Worm (Caenorhabditis elegans) whole organism, young adult: ENCODE results near the gene T10G3.8.

Source experiments
- B0261.1 ChIP-seq: sonication (generic microtip); optimal IDR thresholded peaks from 2 replicates; lab custom pipeline; 2016; ENCODE audit warnings: mild to moderate bottlenecking, missing genetic modification characterization, moderate library complexity, missing compliant biosample characterization
- C06A6.2 ChIP-seq: fragments of 200-800 bp; sonication (Bioruptor generic); conservative IDR thresholded peaks from 2 replicates; pipeline ENCODE4 v1.3.6; 2022; ENCODE audit warnings: missing genetic modification characterization, missing compliant biosample characterization
- F22D6.2 ChIP-seq: sonication (generic microtip); optimal IDR thresholded peaks from 2 replicates; lab custom pipeline; 2016; ENCODE audit warnings: mild to moderate bottlenecking, missing genetic modification characterization, missing compliant biosample characterization
- F55B11.4 ChIP-seq: sonication (generic microtip); optimal IDR thresholded peaks from 2 replicates; lab custom pipeline; 2016; ENCODE audit warnings: missing compliant biosample characterization, missing genetic modification characterization, borderline replicate concordance; ENCODE audit not compliant: insufficient read depth
- F57C9.4 ChIP-seq: sonication (generic microtip); optimal IDR thresholded peaks from 2 replicates; lab custom pipeline; 2017; ENCODE audit warnings: mild to moderate bottlenecking, missing genetic modification characterization, missing compliant biosample characterization
- K12H6.12 ChIP-seq: fragments of 200-800 bp; sonication (Bioruptor generic); optimal IDR thresholded peaks from 2 replicates; lab custom pipeline; 2018; ENCODE audit warnings: mild to moderate bottlenecking, missing genetic modification characterization, missing compliant biosample characterization
- T07F8.4 ChIP-seq: sonication (generic microtip); optimal IDR thresholded peaks from 2 replicates; lab custom pipeline; 2016; ENCODE audit warnings: mild to moderate bottlenecking, missing genetic modification characterization, moderate library complexity, missing compliant biosample characterization
- Y53G8AR.9 ChIP-seq: fragments of 200-800 bp; sonication (Bioruptor generic); conservative IDR thresholded peaks from 2 replicates; pipeline ENCODE4 v1.3.6; 2022; ENCODE audit warnings: missing genetic modification reagents, missing genetic modification characterization, missing compliant biosample characterization
- Y56A3A.18 ChIP-seq: fragments of 200-800 bp; sonication (Bioruptor generic); IDR thresholded peaks from 2 replicates; pipeline ENCODE4 v1.3.6; 2022; ENCODE audit warnings: missing genetic modification reagents, missing genetic modification characterization, missing compliant biosample characterization
- Y67H2A.10 ChIP-seq: fragments of 200-800 bp; sonication (Bioruptor generic); conservative IDR thresholded peaks from 2 replicates; pipeline ENCODE4 v1.3.6; 2022; ENCODE audit warnings: missing genetic modification reagents, missing genetic modification characterization, missing compliant biosample characterization
- Y79H2A.3 ChIP-seq: fragments of 200-800 bp; sonication (Bioruptor generic); conservative IDR thresholded peaks from 2 replicates; pipeline ENCODE4 v1.3.6; 2022; ENCODE audit warnings: missing genetic modification reagents, missing genetic modification characterization, missing compliant biosample characterization
- Y95B8A.8 ChIP-seq: fragments of 200-800 bp; sonication (Bioruptor generic); IDR thresholded peaks from 2 replicates; pipeline ENCODE4 v1.3.6; 2022; ENCODE audit warnings: missing genetic modification reagents, missing genetic modification characterization, missing compliant biosample characterization
- atf-7 ChIP-seq: sonication (generic microtip); optimal IDR thresholded peaks from 2 replicates; lab custom pipeline; 2017; ENCODE audit warnings: mild to moderate bottlenecking, missing genetic modification characterization, missing compliant biosample characterization
- attf-6 ChIP-seq: fragments of 200-800 bp; sonication (Bioruptor generic); IDR thresholded peaks from 2 replicates; pipeline ENCODE4 v1.3.6; 2022; ENCODE audit warnings: missing genetic modification reagents, missing genetic modification characterization, missing compliant biosample characterization
- bed-1 ChIP-seq: fragments of 200-800 bp; sonication (Bioruptor generic); IDR thresholded peaks from 2 replicates; pipeline ENCODE4 v1.3.6; 2022; ENCODE audit warnings: missing genetic modification reagents, missing genetic modification characterization, missing compliant biosample characterization
- ceh-79 ChIP-seq: sonication (generic microtip); optimal IDR thresholded peaks from 2 replicates; lab custom pipeline; 2017; ENCODE audit warnings: mild to moderate bottlenecking, missing genetic modification characterization, missing compliant biosample characterization
- chd-7 ChIP-seq: sonication (generic microtip); optimal IDR thresholded peaks from 2 replicates; lab custom pipeline; 2016; ENCODE audit warnings: mild to moderate bottlenecking, missing genetic modification characterization, moderate library complexity, missing compliant biosample characterization
- die-1 ChIP-seq: sonication (generic microtip); optimal IDR thresholded peaks from 2 replicates; lab custom pipeline; 2016; ENCODE audit warnings: missing genotype, mild to moderate bottlenecking, missing genetic modification characterization, missing compliant biosample characterization
- efl-1 ChIP-seq: fragments of 150-350 bp; optimal IDR thresholded peaks from 2 replicates; lab custom pipeline; 2014; ENCODE audit warnings: missing biosample characterization, missing genetic modification reagents, missing genetic modification characterization
- egl-18 ChIP-seq: fragments of 200-800 bp; sonication (Bioruptor generic); IDR thresholded peaks from 2 replicates; pipeline ENCODE4 v1.3.6; 2022; ENCODE audit warnings: missing genetic modification reagents, missing genetic modification characterization, missing compliant biosample characterization
- egl-44 ChIP-seq: fragments of 200-800 bp; sonication (Bioruptor generic); IDR thresholded peaks from 2 replicates; pipeline ENCODE4 v1.3.6; 2022; ENCODE audit warnings: missing genetic modification reagents, missing genetic modification characterization, missing compliant biosample characterization
- fkh-3 ChIP-seq: sonication (generic microtip); optimal IDR thresholded peaks from 2 replicates; lab custom pipeline; 2016; ENCODE audit warnings: mild to moderate bottlenecking, missing genetic modification characterization, missing compliant biosample characterization
- hlh-26 ChIP-seq: fragments of 200-800 bp; sonication (Bioruptor generic); conservative IDR thresholded peaks from 2 replicates; pipeline ENCODE4 v1.3.6; 2022; ENCODE audit warnings: missing genetic modification reagents, missing genetic modification characterization, missing compliant biosample characterization
- hmg-1.2 ChIP-seq: fragments of 200-800 bp; sonication (Bioruptor generic); IDR thresholded peaks from 2 replicates; pipeline ENCODE4 v1.3.6; 2022; ENCODE audit warnings: missing genetic modification reagents, missing genetic modification characterization, missing compliant biosample characterization
- lag-1 ChIP-seq: fragments of 200-800 bp; sonication (Bioruptor generic); IDR thresholded peaks from 2 replicates; pipeline ENCODE4 v1.3.6; 2022; ENCODE audit warnings: missing genetic modification reagents, missing genetic modification characterization, missing compliant biosample characterization
- let-607 ChIP-seq, 2 experiments: fragments of 200-800 bp in 1 of 2; sonication (Bioruptor generic) in 1 of 2; sonication (generic microtip) in 1 of 2; optimal IDR thresholded peaks; 2 replicates each; lab custom pipeline; 2016 to 2018; ENCODE audit warnings: mild to moderate bottlenecking in 2 of 2, missing compliant biosample characterization in 2 of 2, missing genetic modification characterization in 2 of 2, moderate library complexity in 2 of 2, missing genotype in 1 of 2
- lin-35 ChIP-seq, 3 experiments: fragments of 150-350 bp in 2 of 3; sonication (generic microtip) in 1 of 3; optimal IDR thresholded peaks; 2 replicates each; lab custom pipeline; 2014 to 2018; ENCODE audit warnings: missing biosample characterization in 3 of 3, missing genetic modification characterization in 3 of 3, missing genetic modification reagents in 3 of 3
- lin-40 ChIP-seq: sonication (generic microtip); optimal IDR thresholded peaks from 2 replicates; lab custom pipeline; 2016; ENCODE audit warnings: missing genetic modification characterization, mild to moderate bottlenecking, missing compliant biosample characterization, missing genotype, missing genetic modification reagents
- lin-54 ChIP-seq: fragments of 200-800 bp; sonication (Bioruptor generic); optimal IDR thresholded peaks from 2 replicates; lab custom pipeline; 2018; ENCODE audit warnings: mild to moderate bottlenecking, missing genetic modification characterization, missing compliant biosample characterization
- lir-1 ChIP-seq: fragments of 200-800 bp; sonication (Bioruptor generic); conservative IDR thresholded peaks from 2 replicates; pipeline ENCODE4 v1.3.6; 2022; ENCODE audit warnings: missing genetic modification reagents, missing genetic modification characterization, missing compliant biosample characterization
- lsy-27 ChIP-seq: sonication (generic microtip); optimal IDR thresholded peaks from 2 replicates; lab custom pipeline; 2017; ENCODE audit warnings: missing genetic modification characterization, mild to moderate bottlenecking, missing compliant biosample characterization, antibody characterized with exemption, missing genotype, borderline replicate concordance; ENCODE audit not compliant: insufficient read depth
- madf-3 ChIP-seq: fragments of 200-800 bp; sonication (Bioruptor generic); IDR thresholded peaks from 2 replicates; pipeline ENCODE4 v1.3.6; 2022; ENCODE audit warnings: missing genetic modification reagents, missing genetic modification characterization, missing compliant biosample characterization
- mxl-1 ChIP-seq: sonication (generic microtip); optimal IDR thresholded peaks from 2 replicates; lab custom pipeline; 2016; ENCODE audit warnings: missing genetic modification characterization, missing compliant biosample characterization
- nhr-27 ChIP-seq: fragments of 200-800 bp; sonication (Bioruptor generic); optimal IDR thresholded peaks from 2 replicates; lab custom pipeline; 2018; ENCODE audit warnings: mild to moderate bottlenecking, missing genetic modification characterization, moderate library complexity, missing compliant biosample characterization
- nhr-80 ChIP-seq: sonication (generic microtip); optimal IDR thresholded peaks from 2 replicates; lab custom pipeline; 2016; ENCODE audit warnings: missing genetic modification characterization, missing compliant biosample characterization
- nhr-90 ChIP-seq: sonication (generic microtip); optimal IDR thresholded peaks from 2 replicates; lab custom pipeline; 2016; ENCODE audit warnings: missing genotype, mild to moderate bottlenecking, missing genetic modification characterization, missing compliant biosample characterization
- rec-8 ChIP-seq, 2 experiments: sonication (generic microtip); optimal IDR thresholded peaks; 2 replicates each; lab custom pipeline; 2016; ENCODE audit warnings: mild to moderate bottlenecking in 2 of 2, missing genetic modification characterization in 2 of 2, missing genetic modification reagents in 2 of 2, missing genotype in 2 of 2, missing biosample characterization in 1 of 2, missing compliant biosample characterization in 1 of 2, moderate library complexity in 1 of 2
- sea-2 ChIP-seq: fragments of 200-800 bp; sonication (Bioruptor generic); IDR thresholded peaks from 2 replicates; pipeline ENCODE4 v1.3.6; 2022; ENCODE audit warnings: missing genetic modification characterization, missing compliant biosample characterization
- snpc-1.1 ChIP-seq: sonication (generic microtip); optimal IDR thresholded peaks from 2 replicates; lab custom pipeline; 2017; ENCODE audit warnings: missing genetic modification characterization, mild to moderate bottlenecking, missing compliant biosample characterization, antibody characterized with exemption, moderate library complexity, missing genotype, missing genetic modification reagents; ENCODE audit not compliant: insufficient read depth
- tlf-1 ChIP-seq: fragments of 200-800 bp; sonication (Bioruptor generic); optimal IDR thresholded peaks from 2 replicates; lab custom pipeline; 2018; ENCODE audit warnings: mild to moderate bottlenecking, missing genetic modification characterization, missing compliant biosample characterization
- unc-130 ChIP-seq: sonication (generic microtip); optimal IDR thresholded peaks from 2 replicates; lab custom pipeline; 2016; ENCODE audit warnings: missing genetic modification reagents, missing genetic modification characterization, missing compliant biosample characterization
- xnd-1 ChIP-seq: sonication (generic microtip); optimal IDR thresholded peaks from 2 replicates; lab custom pipeline; 2016; ENCODE audit warnings: missing genotype, missing genetic modification reagents, missing genetic modification characterization, missing compliant biosample characterization
- zfh-2 ChIP-seq: fragments of 200-800 bp; sonication (Bioruptor generic); conservative IDR thresholded peaks from 2 replicates; pipeline ENCODE4 v1.3.6; 2022; ENCODE audit warnings: missing genetic modification reagents, missing genetic modification characterization, missing compliant biosample characterization
- ztf-22 ChIP-seq: fragments of 200-800 bp; sonication (Bioruptor generic); optimal IDR thresholded peaks from 2 replicates; lab custom pipeline; 2018; ENCODE audit warnings: mild to moderate bottlenecking, missing genetic modification characterization, moderate library complexity, missing compliant biosample characterization
- ztf-28 ChIP-seq: fragments of 200-800 bp; sonication (Bioruptor generic); IDR thresholded peaks from 2 replicates; pipeline ENCODE4 v1.3.6; 2022; ENCODE audit warnings: missing genetic modification reagents, missing genetic modification characterization, missing compliant biosample characterization
- ztf-6 ChIP-seq: fragments of 200-800 bp; sonication (Bioruptor generic); IDR thresholded peaks from 2 replicates; pipeline ENCODE4 v1.3.6; 2022; ENCODE audit warnings: missing genetic modification reagents, missing genetic modification characterization, missing compliant biosample characterization

The T10G3.8 gene

ce11 chrV:13468190-13468765 lies 8.0 kb downstream of the T10G3.8 start, which contains the start of the genes F25H9.6 and F25H9.7:
Gene F25H9.6, minus strand, starts transcription at chrV:13468361.
Gene F25H9.7, plus strand, starts transcription at chrV:13468376.
- TF ChIP-seq efl-1 (GFP tag; lab: Kevin White, UChicago) (no peak), atf-7 (peak; percentile 44), attf-6 (GFP tag; lab: Robert Waterston, UW) (peak; percentile 66), nhr-90 (tag; lab: Kevin White, UChicago) (no peak), snpc-1.1 (tag; lab: Kevin White, UChicago) (no peak), B0261.1 (tag; lab: Kevin White, UChicago) (peak; percentile 11), rec-8 (tag; optimal IDR thresholded peaks at IDR 0.05; lab: Kevin White, UChicago) (peak; percentile 31 to 92), C06A6.2 (GFP tag; lab: Robert Waterston, UW) (no peak), hmg-1.2 (GFP tag; lab: Robert Waterston, UW) (0 out of 2 replicates have a peak, but pooled peaks have one; percentile 29), xnd-1 (tag; lab: Kevin White, UChicago) (peak; percentile 44), ztf-22 (GFP tag; lab: Kevin White, UChicago) (peak; percentile 39), T07F8.4 (no peak), Y67H2A.10 (GFP tag; lab: Robert Waterston, UW) (0 out of 2 replicates have a peak, but pooled peaks have one; percentile 45), nhr-80 (no peak), chd-7 (tag; lab: Kevin White, UChicago) (peak; percentile 83), bed-1 (GFP tag; lab: Robert Waterston, UW) (0 out of 2 replicates have a peak, but pooled peaks have one; percentile 37), madf-3 (GFP tag; lab: Robert Waterston, UW) (no peak; the same call in 1 of the 2 replicates), zfh-2 (GFP tag; lab: Robert Waterston, UW) (no peak), lir-1 (peak; percentile 93), Y56A3A.18 (GFP tag; lab: Robert Waterston, UW) (0 out of 2 replicates have a peak, but pooled peaks have one; percentile 57), Y79H2A.3 (no peak), lsy-27 (tag; lab: Kevin White, UChicago) (no peak), die-1 (no peak), tlf-1 (peak; percentile 70), Y53G8AR.9 (no peak), Y95B8A.8 (GFP tag; lab: Robert Waterston, UW) (no peak), F22D6.2 (tag; lab: Kevin White, UChicago) (peak; percentile 76), hlh-26 (GFP tag; lab: Robert Waterston, UW) (no peak), let-607 (tag; optimal IDR thresholded peaks at IDR 0.05; lab: Kevin White, UChicago) (peak in 1 of 2 experiments; percentile 71), lag-1 (GFP tag; lab: Robert Waterston, UW) (no peak), ztf-28 (GFP tag; lab: Robert Waterston, UW) (0 out of 2 replicates have a peak, but pooled peaks have one; percentile 70), ztf-6 (GFP tag; lab: Robert Waterston, UW) (no peak), F55B11.4 (tag; lab: Kevin White, UChicago) (no peak), F57C9.4 (tag; lab: Kevin White, UChicago) (peak; percentile 24), fkh-3 (no peak), lin-54 (GFP tag; lab: Kevin White, UChicago) (peak; percentile 65), nhr-27 (tag; lab: Kevin White, UChicago) (peak; percentile 46), unc-130 (GFP tag; lab: Kevin White, UChicago) (peak; percentile 96), K12H6.12 (tag; lab: Kevin White, UChicago) (peak; percentile 92), egl-18 (0 out of 2 replicates have a peak, but pooled peaks have one; percentile 7), sea-2 (GFP tag; lab: Robert Waterston, UW) (peak; percentile 47; the same call in 1 of the 2 replicates), ceh-79 (tag; lab: Kevin White, UChicago) (peak; percentile 49), egl-44 (GFP tag; lab: Robert Waterston, UW) (peak; percentile 53; the same call in 1 of the 2 replicates), mxl-1 (tag; lab: Kevin White, UChicago) (no peak), lin-40 (tag; lab: Kevin White, UChicago) (peak; percentile 77), lin-35 (GFP tag; optimal IDR thresholded peaks at IDR 0.05; lab: Kevin White, UChicago) (peak in 1 of 3 experiments; percentile 64)
